Worm (Caenorhabditis elegans) whole organism, mixed stage, embryonic: ENCODE measurements around the gene clec-1.
A peak's percentile ranks its signal among the peaks of the same experiment; 100 is the strongest.
"Not testable (repeated sequence)": the region's sequence is repeated elsewhere in the genome, so short reads cannot be mapped to it uniquely, and the experiment has no call there.

Experiments
- M03D4.4 ChIP-seq: sonication (generic microtip); optimal IDR thresholded peaks from 2 replicates; lab custom pipeline; 2017; ENCODE audit warnings: mild to moderate bottlenecking, missing genetic modification characterization, missing compliant biosample characterization
- bed-3 ChIP-seq: fragments of 200-800 bp; sonication (Bioruptor generic); optimal IDR thresholded peaks from 3 replicates; lab custom pipeline; 2018; ENCODE audit warnings: mild to moderate bottlenecking, missing genetic modification characterization, moderate library complexity, missing compliant biosample characterization
- blmp-1 ChIP-seq: fragments of 150-350 bp; optimal IDR thresholded peaks from 2 replicates; lab custom pipeline; 2014; ENCODE audit warnings: missing biosample characterization, missing genetic modification characterization
- ceh-39 ChIP-seq: fragments of 150-350 bp; optimal IDR thresholded peaks from 2 replicates; lab custom pipeline; 2014; ENCODE audit warnings: missing biosample characterization, missing genetic modification characterization
- ces-1 ChIP-seq: fragments of 150-350 bp; optimal IDR thresholded peaks from 2 replicates; lab custom pipeline; 2014; ENCODE audit warnings: missing biosample characterization, missing genetic modification reagents, missing genetic modification characterization
- cnd-1 ChIP-seq: fragments of 200-800 bp; sonication (Bioruptor generic); optimal IDR thresholded peaks from 2 replicates; lab custom pipeline; 2018; ENCODE audit warnings: mild to moderate bottlenecking, missing genetic modification characterization, missing compliant biosample characterization
- drap-1 ChIP-seq: fragments of 200-800 bp; sonication (Bioruptor generic); optimal IDR thresholded peaks from 3 replicates; lab custom pipeline; 2018; ENCODE audit warnings: mild to moderate bottlenecking, missing genetic modification characterization, missing compliant biosample characterization
- elt-3 ChIP-seq: fragments of 150-350 bp; optimal IDR thresholded peaks from 2 replicates; lab custom pipeline; 2014; ENCODE audit warnings: missing biosample characterization, missing genetic modification characterization
- flh-1 ChIP-seq: fragments of 200-800 bp; sonication (Bioruptor generic); optimal IDR thresholded peaks from 2 replicates; lab custom pipeline; 2018; ENCODE audit warnings: mild to moderate bottlenecking, missing genetic modification characterization, moderate library complexity, missing compliant biosample characterization
- hlh-1 ChIP-seq: fragments of 150-350 bp; optimal IDR thresholded peaks from 2 replicates; lab custom pipeline; 2014; ENCODE audit warnings: missing biosample characterization, missing genetic modification reagents, missing genetic modification characterization
- lin-13 ChIP-seq: fragments of 150-350 bp; optimal IDR thresholded peaks from 2 replicates; lab custom pipeline; 2014; ENCODE audit warnings: missing biosample characterization, missing genetic modification characterization
- lin-32 ChIP-seq: fragments of 200-800 bp; sonication (Bioruptor generic); optimal IDR thresholded peaks from 2 replicates; lab custom pipeline; 2018; ENCODE audit warnings: mild to moderate bottlenecking, missing genetic modification characterization, missing compliant biosample characterization
- lsy-2 ChIP-seq: fragments of 150-350 bp; optimal IDR thresholded peaks from 2 replicates; lab custom pipeline; 2014; ENCODE audit warnings: missing biosample characterization, missing genetic modification characterization
- mep-1 ChIP-seq: fragments of 150-350 bp; optimal IDR thresholded peaks from 2 replicates; lab custom pipeline; 2017; ENCODE audit warnings: missing biosample characterization, missing genetic modification reagents, missing genetic modification characterization, inconsistent platforms
- mls-2 ChIP-seq: sonication (generic microtip); optimal IDR thresholded peaks from 2 replicates; lab custom pipeline; 2016; ENCODE audit warnings: mild to moderate bottlenecking, missing genetic modification characterization, moderate library complexity, missing compliant biosample characterization
- nhr-12 ChIP-seq: fragments of 150-350 bp; optimal IDR thresholded peaks from 2 replicates; lab custom pipeline; 2014; ENCODE audit warnings: missing biosample characterization, missing genetic modification characterization
- nhr-237 ChIP-seq: fragments of 150-350 bp; optimal IDR thresholded peaks from 2 replicates; lab custom pipeline; 2014; ENCODE audit warnings: missing biosample characterization, missing genetic modification characterization
- nhr-28 ChIP-seq: fragments of 150-350 bp; optimal IDR thresholded peaks from 2 replicates; lab custom pipeline; 2014; ENCODE audit warnings: missing biosample characterization, missing genetic modification characterization
- pha-4 ChIP-seq: fragments of 150-350 bp; optimal IDR thresholded peaks from 2 replicates; lab custom pipeline; 2018; ENCODE audit warnings: missing biosample characterization, missing genetic modification reagents, missing genetic modification characterization
- sem-2 ChIP-seq: fragments of 200-800 bp; sonication (Bioruptor generic); optimal IDR thresholded peaks from 2 replicates; lab custom pipeline; 2018; ENCODE audit warnings: mild to moderate bottlenecking, missing genetic modification characterization, missing compliant biosample characterization
- sptf-1 ChIP-seq: sonication (generic microtip); optimal IDR thresholded peaks from 2 replicates; lab custom pipeline; 2017; ENCODE audit warnings: mild to moderate bottlenecking, missing genetic modification characterization, moderate library complexity, missing compliant biosample characterization
- tbx-8 ChIP-seq: fragments of 200-800 bp; sonication (Bioruptor generic); optimal IDR thresholded peaks from 2 replicates; lab custom pipeline; 2018; ENCODE audit warnings: mild to moderate bottlenecking, missing genetic modification characterization, moderate library complexity, missing compliant biosample characterization
- unc-120 ChIP-seq: sonication (generic microtip); optimal IDR thresholded peaks from 2 replicates; lab custom pipeline; 2017; ENCODE audit warnings: missing genetic modification characterization, missing compliant biosample characterization; ENCODE audit not compliant: poor library complexity, severe bottlenecking
- unc-39 ChIP-seq: fragments of 150-350 bp; optimal IDR thresholded peaks from 2 replicates; lab custom pipeline; 2014; ENCODE audit warnings: missing biosample characterization, missing genetic modification characterization
- zip-8 ChIP-seq: fragments of 150-350 bp; optimal IDR thresholded peaks from 2 replicates; lab custom pipeline; 2014; ENCODE audit warnings: missing biosample characterization, missing genetic modification characterization
- ztf-11 ChIP-seq: fragments of 150-350 bp; optimal IDR thresholded peaks from 2 replicates; lab custom pipeline; 2014; ENCODE audit warnings: missing biosample characterization, missing genetic modification characterization

Gene clec-1

ce11 chrV:5699835-5700441 is at the start of gene clec-1:
Gene clec-1 (plus strand): TSS chrV:5700154.
- TF ChIP-seq elt-3 (tag; lab: Kevin White, UChicago) = no peak
- no peak for TF ChIP-seq sem-2 (GFP tag; lab: Kevin White, UChicago)
- no peak for TF ChIP-seq cnd-1 (tag; lab: Kevin White, UChicago)
- no peak for TF ChIP-seq mls-2 (tag; lab: Kevin White, UChicago)

DNA sequence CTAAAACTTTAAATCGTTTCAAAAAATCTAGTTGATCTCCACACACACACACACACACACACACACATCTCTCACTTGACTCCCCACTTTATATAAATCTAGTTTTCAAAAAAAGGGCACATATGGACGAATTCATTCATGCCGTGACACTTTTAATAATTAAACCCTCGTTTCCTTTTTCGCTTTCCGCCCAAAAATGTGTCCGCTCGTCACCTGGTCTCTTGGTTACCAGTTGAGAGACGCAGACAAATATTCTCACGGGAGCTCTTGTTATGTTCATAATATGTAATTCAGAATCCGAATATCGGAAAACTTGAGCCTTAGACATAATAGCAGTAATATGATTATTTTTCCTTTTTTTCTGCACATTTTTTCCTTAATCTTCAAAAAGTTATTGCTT is 48.0 kb upstream of the clec-1 start:
- peak; percentile 3 for TF ChIP-seq ces-1 (GFP tag; lab: Kevin White, UChicago)
- TF ChIP-seq hlh-1 = no peak

ce11 chrV:5653990-5654499 is 45.9 kb upstream of the clec-1 start, which contains the start of gene hex-2:
Gene hex-2 (plus strand): TSS chrV:5654449.
- no peak for TF ChIP-seq cnd-1 (tag; lab: Kevin White, UChicago)
- no peak for TF ChIP-seq bed-3
- no peak for TF ChIP-seq ces-1 (GFP tag; lab: Kevin White, UChicago)
- no peak for TF ChIP-seq lin-13
- no peak for TF ChIP-seq hlh-1
- TF ChIP-seq mls-2 (tag; lab: Kevin White, UChicago) = no peak
- no peak for TF ChIP-seq blmp-1 (tag; lab: Kevin White, UChicago)
- TF ChIP-seq sptf-1 (tag; lab: Kevin White, UChicago) = no peak
- no peak for TF ChIP-seq unc-120 (tag; lab: Kevin White, UChicago)
- no peak for TF ChIP-seq unc-39 (tag; lab: Kevin White, UChicago)
- TF ChIP-seq tbx-8 = no peak
- no peak for TF ChIP-seq nhr-12
- TF ChIP-seq zip-8 (tag; lab: Kevin White, UChicago) = no peak
- no peak for TF ChIP-seq M03D4.4

DNA sequence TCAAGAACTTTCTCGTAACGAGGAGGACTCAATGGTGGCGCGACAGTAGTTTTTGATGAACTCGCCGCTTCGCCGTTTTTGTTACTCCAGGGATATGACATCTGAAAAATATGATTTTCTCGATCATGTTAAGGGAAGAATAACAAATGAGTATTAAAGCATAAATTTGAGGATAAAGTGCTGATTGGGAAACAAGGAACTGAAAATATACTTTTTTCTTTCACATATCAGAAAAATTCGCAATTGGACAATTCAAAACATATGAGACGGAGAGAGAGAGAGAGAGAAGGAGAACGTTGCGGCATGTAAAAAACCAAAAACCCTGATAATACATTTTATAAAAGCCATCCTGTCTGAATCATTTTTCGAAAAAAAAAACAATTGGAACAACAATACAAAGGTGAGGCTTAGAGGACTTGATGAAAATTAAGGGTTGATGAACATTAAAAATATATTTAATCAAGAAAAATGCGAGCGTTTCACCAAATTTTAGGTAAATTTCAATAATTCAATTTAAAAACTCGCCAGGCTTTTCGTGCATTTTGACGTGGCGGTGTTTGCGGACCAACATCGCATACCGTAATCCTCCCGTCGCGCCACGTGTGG is 39.2 kb upstream of the clec-1 start, which contains the start of the genes mut-14 and C14C11.2:
Gene mut-14 (minus strand): TSS at position 101 of the 606 bp plus-strand sequence.
Gene C14C11.2 (plus strand): TSS at position 556 of the 606 bp plus-strand sequence.
- no peak for TF ChIP-seq sem-2 (GFP tag; lab: Kevin White, UChicago)
- TF ChIP-seq ceh-39 = no peak
- TF ChIP-seq sptf-1 (tag; lab: Kevin White, UChicago) = no peak

- not testable (repeated sequence) for TF ChIP-seq ztf-11 (tag; lab: Kevin White, UChicago); lsy-2 (tag; lab: Kevin White, UChicago); lin-13
These were observed 36.6 kb upstream of the clec-1 start, which contains the start of gene C14C11.1 for ce11 chrV:5663317-5663716. Gene C14C11.1 (plus strand): TSS chrV:5663617.

DNA sequence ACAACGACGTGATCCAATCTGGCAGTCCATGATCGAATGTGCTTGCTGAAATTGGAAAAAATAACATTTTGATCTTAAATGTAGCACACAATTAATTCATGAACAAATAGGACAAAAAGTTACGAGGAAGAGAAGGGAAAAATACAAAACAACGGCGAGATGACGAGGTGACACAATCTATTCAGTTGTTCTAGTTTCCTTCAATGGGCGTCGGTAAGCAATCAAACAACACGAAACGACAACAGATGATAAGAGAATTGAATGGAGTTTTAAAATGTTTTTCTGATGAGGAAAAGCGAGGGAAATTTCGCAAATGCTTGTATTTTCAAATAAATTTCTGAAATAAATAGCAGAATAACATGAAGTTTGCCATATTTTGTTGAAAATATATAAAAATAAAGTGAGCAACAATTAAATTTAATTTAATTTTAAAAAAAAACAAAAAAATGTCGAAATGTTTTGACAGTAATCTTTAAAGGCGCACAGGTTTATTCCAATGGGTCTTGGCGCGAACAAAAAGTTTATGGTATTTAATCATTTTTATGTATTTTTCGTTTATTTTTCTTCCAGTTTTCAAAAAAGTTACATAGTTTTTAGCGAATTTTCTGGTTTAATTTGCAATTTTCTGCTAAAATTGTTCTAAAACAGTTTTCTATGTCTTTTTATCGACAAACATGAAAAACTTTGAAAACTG is 33.8 kb upstream of the clec-1 start, which contains the start of gene C14C11.7:
Gene C14C11.7 (minus strand): TSS at position 51 of the 694 bp plus-strand sequence.
- TF ChIP-seq ceh-39 (no peak), bed-3 (no peak), mls-2 (tag; lab: Kevin White, UChicago) (no peak), lin-13 (no peak), sem-2 (GFP tag; lab: Kevin White, UChicago) (no peak), mep-1 (tag; lab: Kevin White, UChicago) (no peak), lin-32 (GFP tag; lab: Kevin White, UChicago) (no peak), hlh-1 (no peak), tbx-8 (no peak), nhr-237 (tag; lab: Kevin White, UChicago) (no peak), nhr-28 (tag; lab: Kevin White, UChicago) (no peak), blmp-1 (tag; lab: Kevin White, UChicago) (no peak), nhr-12 (no peak), drap-1 (GFP tag; lab: Kevin White, UChicago) (no peak), lsy-2 (tag; lab: Kevin White, UChicago) (no peak), pha-4 (tag; lab: Kevin White, UChicago) (no peak), flh-1 (GFP tag; lab: Kevin White, UChicago) (no peak)
